Worm (Caenorhabditis elegans) whole organism, L1 larva: ENCODE results near the gene F16B12.6.
A peak's percentile ranks its signal among the peaks of the same experiment; 100 is the strongest.

Source experiments
- C16A3.4 ChIP-seq: fragments of 150-350 bp; optimal IDR thresholded peaks from 2 replicates; lab custom pipeline; 2014; ENCODE audit warnings: missing biosample characterization, missing genetic modification characterization
- C34B4.2 ChIP-seq: sonication (generic microtip); optimal IDR thresholded peaks from 2 replicates; lab custom pipeline; 2017; ENCODE audit warnings: mild to moderate bottlenecking, missing genetic modification characterization, missing compliant biosample characterization
- aly-2 ChIP-seq: fragments of 150-350 bp; optimal IDR thresholded peaks from 2 replicates; lab custom pipeline; 2014; ENCODE audit warnings: missing biosample characterization, missing genetic modification characterization
- ama-1 ChIP-seq: fragments of 150-350 bp; optimal IDR thresholded peaks from 2 replicates; lab custom pipeline; 2014
- blmp-1 ChIP-seq: fragments of 150-350 bp; optimal IDR thresholded peaks from 2 replicates; lab custom pipeline; 2014; ENCODE audit warnings: missing biosample characterization, missing genetic modification characterization
- ceh-82 ChIP-seq, 3 experiments: fragments of 150-350 bp in 1 of 3; sonication (generic microtip) in 2 of 3; optimal IDR thresholded peaks; 2 replicates each; lab custom pipeline; 2014 to 2017; ENCODE audit warnings: missing biosample characterization in 3 of 3, missing genetic modification characterization in 3 of 3
- dpl-1 ChIP-seq, 3 experiments: fragments of 150-350 bp in 2 of 3; sonication (generic microtip) in 1 of 3; optimal IDR thresholded peaks; 2 replicates each; lab custom pipeline; 2014 to 2017; ENCODE audit warnings: missing biosample characterization in 3 of 3, missing genetic modification characterization in 3 of 3, missing genetic modification reagents in 3 of 3
- dsc-1 ChIP-seq: sonication (generic microtip); optimal IDR thresholded peaks from 2 replicates; lab custom pipeline; 2016; ENCODE audit warnings: mild to moderate bottlenecking, missing genetic modification characterization, missing compliant biosample characterization
- efl-1 ChIP-seq, 4 experiments: fragments of 150-350 bp; optimal IDR thresholded peaks in 3 of 4; peaks in 1 of 4; 1 replicate in 1 of 4; 2 replicates in 3 of 4; lab custom pipeline; 2014; ENCODE audit warnings: missing biosample characterization in 2 of 4, missing genetic modification characterization in 2 of 4, missing genetic modification reagents in 2 of 4
- elt-2 ChIP-seq: sonication (generic microtip); optimal IDR thresholded peaks from 2 replicates; lab custom pipeline; 2016; ENCODE audit warnings: missing genetic modification characterization, mild to moderate bottlenecking, inconsistent platforms, missing compliant biosample characterization, missing genetic modification reagents
- elt-3 ChIP-seq, 6 experiments: fragments of 150-350 bp in 1 of 6; sonication (generic microtip); optimal IDR thresholded peaks; 2 replicates each; lab custom pipeline; 2017 to 2018; ENCODE audit warnings: missing biosample characterization in 6 of 6, missing genetic modification characterization in 6 of 6, inconsistent platforms in 1 of 6
- ets-5 ChIP-seq: fragments of 200-800 bp; sonication (Bioruptor generic); IDR thresholded peaks from 2 replicates; pipeline ENCODE4 v1.3.6; 2022; ENCODE audit warnings: missing genetic modification characterization, missing compliant biosample characterization
- fkh-10 ChIP-seq: sonication (generic microtip); optimal IDR thresholded peaks from 2 replicates; lab custom pipeline; 2017; ENCODE audit warnings: missing biosample characterization, missing genetic modification reagents, missing genetic modification characterization
- fkh-8 ChIP-seq: sonication (generic microtip); optimal IDR thresholded peaks from 2 replicates; lab custom pipeline; 2016; ENCODE audit warnings: mild to moderate bottlenecking, missing genetic modification characterization, missing compliant biosample characterization
- grh-1 ChIP-seq: fragments of 200-800 bp; sonication (Bioruptor generic); IDR thresholded peaks from 2 replicates; pipeline ENCODE4 v1.3.6; 2022; ENCODE audit warnings: missing genetic modification reagents, missing genetic modification characterization, missing compliant biosample characterization
- hpl-2 ChIP-seq: fragments of 150-350 bp; optimal IDR thresholded peaks from 2 replicates; lab custom pipeline; 2014; ENCODE audit warnings: missing biosample characterization, missing genetic modification reagents, missing genetic modification characterization
- lin-13 ChIP-seq: fragments of 150-350 bp; optimal IDR thresholded peaks from 2 replicates; lab custom pipeline; 2014; ENCODE audit warnings: missing biosample characterization, missing genetic modification reagents, missing genetic modification characterization
- lin-14 ChIP-seq: fragments of 200-800 bp; sonication (Bioruptor generic); optimal IDR thresholded peaks from 2 replicates; lab custom pipeline; 2018; ENCODE audit warnings: mild to moderate bottlenecking, missing genetic modification characterization, moderate library complexity, missing compliant biosample characterization
- lin-35 ChIP-seq, 2 experiments: fragments of 150-350 bp; optimal IDR thresholded peaks; 2 replicates each; lab custom pipeline; 2014; ENCODE audit warnings: missing biosample characterization in 2 of 2, missing genetic modification characterization in 2 of 2, missing genetic modification reagents in 2 of 2
- lir-3 ChIP-seq: sonication (generic microtip); optimal IDR thresholded peaks from 2 replicates; lab custom pipeline; 2016; ENCODE audit warnings: mild to moderate bottlenecking, missing genetic modification characterization, moderate library complexity, missing compliant biosample characterization; ENCODE audit not compliant: poor library complexity
- lsy-2 ChIP-seq, 2 experiments: fragments of 150-350 bp; optimal IDR thresholded peaks; 2 replicates each; lab custom pipeline; 2014; ENCODE audit warnings: missing biosample characterization in 2 of 2, missing genetic modification characterization in 2 of 2
- mep-1 ChIP-seq: fragments of 150-350 bp; optimal IDR thresholded peaks from 2 replicates; lab custom pipeline; 2014; ENCODE audit warnings: missing biosample characterization, missing genetic modification characterization
- nhr-11 ChIP-seq: fragments of 150-350 bp; optimal IDR thresholded peaks from 2 replicates; lab custom pipeline; 2014; ENCODE audit warnings: missing biosample characterization, missing genetic modification characterization
- nhr-20 ChIP-seq: sonication (generic microtip); optimal IDR thresholded peaks from 2 replicates; lab custom pipeline; 2016; ENCODE audit warnings: mild to moderate bottlenecking, missing genetic modification characterization, missing compliant biosample characterization
- nhr-47 ChIP-seq: sonication (generic microtip); optimal IDR thresholded peaks from 2 replicates; lab custom pipeline; 2016; ENCODE audit warnings: mild to moderate bottlenecking, missing genetic modification characterization, moderate library complexity, missing compliant biosample characterization
- nhr-71 ChIP-seq: sonication (generic microtip); optimal IDR thresholded peaks from 2 replicates; lab custom pipeline; 2016; ENCODE audit warnings: mild to moderate bottlenecking, missing genetic modification characterization, moderate library complexity, missing compliant biosample characterization
- nhr-76 ChIP-seq: sonication (generic microtip); optimal IDR thresholded peaks from 2 replicates; lab custom pipeline; 2017; ENCODE audit warnings: missing biosample characterization, missing genetic modification characterization
- pax-3 ChIP-seq: fragments of 200-800 bp; sonication (Bioruptor generic); optimal IDR thresholded peaks from 2 replicates; lab custom pipeline; 2018; ENCODE audit warnings: mild to moderate bottlenecking, missing genetic modification characterization, moderate library complexity, missing compliant biosample characterization
- rnt-1 ChIP-seq: sonication (generic microtip); optimal IDR thresholded peaks from 2 replicates; lab custom pipeline; 2016; ENCODE audit warnings: mild to moderate bottlenecking, missing genetic modification characterization, moderate library complexity, missing compliant biosample characterization
- skn-1 ChIP-seq: fragments of 150-350 bp; optimal IDR thresholded peaks from 2 replicates; lab custom pipeline; 2014; ENCODE audit warnings: missing biosample characterization, missing genetic modification characterization
- snu-23 ChIP-seq: sonication (generic microtip); optimal IDR thresholded peaks from 2 replicates; lab custom pipeline; 2016; ENCODE audit warnings: missing genetic modification characterization, missing compliant biosample characterization
- swsn-7 ChIP-seq: sonication (generic microtip); optimal IDR thresholded peaks from 2 replicates; lab custom pipeline; 2016; ENCODE audit warnings: missing genetic modification characterization, missing compliant biosample characterization
- tbx-2 ChIP-seq: sonication (generic microtip); optimal IDR thresholded peaks from 2 replicates; lab custom pipeline; 2016; ENCODE audit warnings: missing genetic modification characterization, missing compliant biosample characterization
- unc-30 ChIP-seq: sonication (generic microtip); optimal IDR thresholded peaks from 2 replicates; lab custom pipeline; 2017; ENCODE audit warnings: missing biosample characterization, missing genetic modification characterization
- xbp-1 ChIP-seq: sonication (generic microtip); optimal IDR thresholded peaks from 2 replicates; lab custom pipeline; 2016; ENCODE audit warnings: missing genetic modification characterization, missing compliant biosample characterization
- ztf-11 ChIP-seq, 2 experiments: sonication (generic microtip); optimal IDR thresholded peaks; 2 replicates each; lab custom pipeline; 2016 to 2017; ENCODE audit warnings: missing genetic modification characterization in 2 of 2, missing biosample characterization in 1 of 2, missing compliant biosample characterization in 1 of 2
- ztf-4 ChIP-seq: fragments of 150-350 bp; optimal IDR thresholded peaks from 2 replicates; lab custom pipeline; 2014; ENCODE audit warnings: missing biosample characterization, missing genetic modification characterization

F16B12.6 gene

ce11 chrX:14115480-14116161, 13.5 kb downstream of the F16B12.6 start, which contains the start of gene F28H6.7 (continued):
- TF ChIP-seq pax-3 (tag; lab: Kevin White, UChicago) = peak; percentile 8
- TF ChIP-seq lsy-2 (tag; optimal IDR thresholded peaks at IDR 0.05; lab: Kevin White, UChicago) = no peak
- no peak for TF ChIP-seq efl-1 (optimal IDR thresholded peaks at IDR 0.05; lab: Kevin White, UChicago)
- TF ChIP-seq efl-1 (GFP tag; optimal IDR thresholded peaks at IDR 0.05 in 1 of 2; lab: Kevin White, UChicago) = no peak
- peak; percentile 36 for TF ChIP-seq elt-2 (tag; lab: Kevin White, UChicago)
- no peak for TF ChIP-seq lin-13 (GFP tag; lab: Kevin White, UChicago)
- peak; percentile 10 for TF ChIP-seq fkh-10 (GFP tag; lab: Kevin White, UChicago)
- peak; percentile 49 for TF ChIP-seq nhr-71 (tag; lab: Kevin White, UChicago)
- no peak for TF ChIP-seq C34B4.2 (tag; lab: Kevin White, UChicago)
- TF ChIP-seq skn-1 (tag; lab: Kevin White, UChicago) = no peak
- peak; percentile 29 for TF ChIP-seq tbx-2
- peak; percentile 24 for TF ChIP-seq xbp-1
- TF ChIP-seq fkh-8 (tag; lab: Kevin White, UChicago) = no peak
- no peak for TF ChIP-seq ama-1 (lab: Kevin White, UChicago)
- TF ChIP-seq grh-1 (GFP tag; lab: Robert Waterston, UW) = peak; percentile 13; the same call in 1 of the 2 replicates
- peak; percentile 23 for TF ChIP-seq C16A3.4 (tag; lab: Kevin White, UChicago)
- peak in 1 of 2 experiments; percentile 70 for TF ChIP-seq lin-35 (GFP tag; optimal IDR thresholded peaks at IDR 0.05; lab: Kevin White, UChicago)
- TF ChIP-seq nhr-11 = no peak
- peak; percentile 41 for TF ChIP-seq nhr-20 (tag; lab: Kevin White, UChicago)
- peak; percentile 39 for TF ChIP-seq rnt-1 (tag; lab: Kevin White, UChicago)
- no peak for TF ChIP-seq ets-5 (GFP tag; lab: Robert Waterston, UW)
- no peak for TF ChIP-seq lir-3 (tag; lab: Kevin White, UChicago)
- peak; percentile 43 for TF ChIP-seq dsc-1 (tag; lab: Kevin White, UChicago)
- no peak for TF ChIP-seq nhr-76
- peak in 1 of 2 experiments; percentile 8 for TF ChIP-seq ztf-11 (tag; optimal IDR thresholded peaks at IDR 0.05; lab: Kevin White, UChicago)

DNA sequence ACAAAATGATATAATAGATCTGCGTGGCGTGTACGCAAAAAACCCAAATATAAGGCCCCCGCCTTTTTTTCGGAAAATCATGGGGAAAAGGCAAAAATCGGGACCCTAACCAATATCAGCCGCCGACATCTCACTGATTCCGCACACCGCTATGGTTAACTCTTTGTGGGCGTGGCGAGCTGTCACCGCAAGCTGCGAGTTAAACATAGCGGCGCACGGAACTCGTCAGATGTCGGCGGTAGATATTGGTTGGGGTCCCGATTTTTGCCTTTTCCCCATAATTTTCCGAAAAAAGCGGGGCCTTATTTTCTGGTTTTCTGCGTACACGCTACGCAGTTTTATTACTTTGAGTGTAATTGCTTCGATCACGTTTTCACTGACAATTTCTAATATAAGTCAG, 16.6 kb downstream of the F16B12.6 start:
- TF ChIP-seq hpl-2 (GFP tag; lab: Kevin White, UChicago) (no peak), ets-5 (GFP tag; lab: Robert Waterston, UW) (0 out of 2 replicates have a peak, but pooled peaks have one; percentile 71)

DNA sequence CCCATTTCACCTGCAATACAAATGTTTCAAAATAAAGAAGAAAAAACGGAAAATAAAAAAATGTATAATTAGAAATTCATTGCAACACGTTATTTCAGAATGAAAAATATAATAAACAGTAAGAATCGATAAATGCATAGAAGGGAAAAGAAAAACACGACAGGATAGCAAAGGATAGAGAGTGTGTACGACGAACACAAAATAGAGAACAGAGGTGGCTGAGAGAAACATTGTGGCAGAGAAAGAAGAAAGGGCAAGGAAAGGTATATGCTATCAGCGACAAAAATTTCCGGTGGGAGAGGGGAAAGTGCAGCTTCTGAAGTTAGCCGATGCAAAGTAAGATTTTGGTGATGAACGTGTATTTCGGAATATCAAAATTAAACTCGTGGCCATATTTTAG, 23.8 kb downstream of the F16B12.6 start, which contains the start of gene F28H6.6:
Gene F28H6.6, minus strand, starts transcription at position 10 of the 400 bp plus-strand sequence.
- peak; percentile 87 for TF ChIP-seq blmp-1 (tag; lab: Kevin White, UChicago)
- TF ChIP-seq swsn-7 (tag; lab: Kevin White, UChicago) = no peak

DNA sequence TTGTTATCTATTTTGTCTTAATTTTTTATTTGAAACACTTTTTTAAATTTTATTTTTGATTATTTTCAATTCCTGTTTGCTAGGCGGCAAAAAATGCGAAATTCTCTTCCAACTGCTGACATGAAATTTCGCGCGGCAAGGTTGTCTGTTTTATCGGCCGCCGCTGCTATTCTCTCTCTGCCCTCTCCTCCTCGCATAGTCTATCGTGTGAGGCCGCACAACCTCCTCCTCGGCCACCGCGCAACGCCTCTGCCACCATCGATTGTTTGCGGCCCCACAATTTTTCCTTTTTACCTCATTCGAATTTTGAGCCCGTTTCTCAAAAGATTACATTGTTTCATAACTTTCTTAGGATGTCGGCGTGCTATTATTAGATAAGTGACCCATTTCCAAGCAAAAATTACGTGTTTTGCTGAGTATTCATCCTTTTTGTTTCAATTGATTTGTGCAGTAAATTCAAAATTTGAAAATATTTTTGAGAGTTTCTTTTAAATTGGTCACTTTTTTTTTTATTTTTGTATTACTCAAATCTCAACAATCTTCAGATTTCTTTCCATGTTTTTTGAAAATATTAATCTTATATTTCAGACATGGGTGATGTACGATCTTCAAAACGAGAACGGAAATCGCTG, 25.3 kb downstream of the F16B12.6 start, which contains the start of gene F28H6.4:
Gene F28H6.4, plus strand, starts transcription at position 582 of the 632 bp plus-strand sequence.
- TF ChIP-seq dpl-1 (GFP tag; optimal IDR thresholded peaks at IDR 0.05; lab: Kevin White, UChicago) = peak in 2 of 3 experiments; percentile 10 to 20
- TF ChIP-seq skn-1 (tag; lab: Kevin White, UChicago) = peak; percentile 8
- peak; percentile 62 for TF ChIP-seq lin-14 (GFP tag; lab: Kevin White, UChicago)
- no peak for TF ChIP-seq elt-2 (tag; lab: Kevin White, UChicago)
- TF ChIP-seq rnt-1 (tag; lab: Kevin White, UChicago) = peak; percentile 45
- TF ChIP-seq tbx-2 = peak; percentile 2
- TF ChIP-seq ceh-82 (tag; optimal IDR thresholded peaks at IDR 0.05; lab: Kevin White, UChicago) = peak in 1 of 3 experiments; percentile 25
- no peak for TF ChIP-seq unc-30
- TF ChIP-seq nhr-20 (tag; lab: Kevin White, UChicago) = peak; percentile 12
- peak; percentile 9 for TF ChIP-seq swsn-7 (tag; lab: Kevin White, UChicago)
- TF ChIP-seq hpl-2 (GFP tag; lab: Kevin White, UChicago) = no peak
- TF ChIP-seq efl-1 (optimal IDR thresholded peaks at IDR 0.05; lab: Kevin White, UChicago) = peak in 1 of 2 experiments; percentile 36
- TF ChIP-seq efl-1 (GFP tag; optimal IDR thresholded peaks at IDR 0.05 in 1 of 2; lab: Kevin White, UChicago) = no peak
- peak in 1 of 2 experiments; percentile 22 for TF ChIP-seq lin-35 (GFP tag; optimal IDR thresholded peaks at IDR 0.05; lab: Kevin White, UChicago)
- peak; percentile 4 for TF ChIP-seq lin-13 (GFP tag; lab: Kevin White, UChicago)
- TF ChIP-seq mep-1 = peak; percentile 34
- TF ChIP-seq aly-2 (tag; lab: Kevin White, UChicago) = no peak
- no peak for TF ChIP-seq ztf-4 (tag; lab: Kevin White, UChicago)
- no peak for TF ChIP-seq lsy-2 (tag; optimal IDR thresholded peaks at IDR 0.05; lab: Kevin White, UChicago)
- TF ChIP-seq blmp-1 (tag; lab: Kevin White, UChicago) = peak; percentile 2
- no peak for TF ChIP-seq elt-3 (tag; optimal IDR thresholded peaks at IDR 0.05; lab: Kevin White, UChicago)
- peak; percentile 3 for TF ChIP-seq nhr-47 (tag; lab: Kevin White, UChicago)
- no peak for TF ChIP-seq nhr-76
- peak; percentile 20 for TF ChIP-seq fkh-8 (tag; lab: Kevin White, UChicago)
- TF ChIP-seq snu-23 (GFP tag; lab: Kevin White, UChicago) = peak; percentile 49
